Fruit fly (Drosophila melanogaster) Kc167 (cell line): ENCODE measurements around the gene CCT6.

Experiments used
- Myc ChIP-seq: fragments of >200 bp; optimal IDR thresholded peaks from 2 replicates; lab custom pipeline; 2017; ENCODE audit warnings: missing external identifiers
- Sin3A ChIP-seq: fragments of >200 bp; optimal IDR thresholded peaks from 2 replicates; lab custom pipeline; 2018; ENCODE audit warnings: missing external identifiers
- h ChIP-seq: fragments of >200 bp; optimal IDR thresholded peaks from 3 replicates; lab custom pipeline; 2018; ENCODE audit warnings: missing external identifiers
- insv ChIP-seq: fragments of >200 bp; optimal IDR thresholded peaks from 3 replicates; lab custom pipeline; 2018; ENCODE audit warnings: missing external identifiers
- psq ChIP-seq: fragments of >200 bp; optimal IDR thresholded peaks from 2 replicates; lab custom pipeline; 2017; ENCODE audit warnings: missing external identifiers
- ttk ChIP-seq: sonication (Bioruptor generic); optimal IDR thresholded peaks from 2 replicates; lab custom pipeline; 2017; ENCODE audit warnings: missing external identifiers

- TF ChIP-seq Myc (lab: Kevin White, UChicago) (no peak), psq (lab: Kevin White, UChicago) (no peak), h (lab: Kevin White, UChicago) (no peak), ttk (lab: Kevin White, UChicago) (no peak), insv (lab: Kevin White, UChicago) (no peak), Sin3A (lab: Kevin White, UChicago) (no peak)
These were observed 12.5 kb upstream of the CCT6 start, which contains the start of the genes CG12379 and MagR for dm6 chrX:15733995-15734394.
